Fruit fly (Drosophila melanogaster) Kc167 (cell line): Measurements from ENCODE around the gene Ass.

ENCODE experiments used
- Sin3A ChIP-seq: fragments of >200 bp; optimal IDR thresholded peaks from 2 replicates; lab custom pipeline; 2018; ENCODE audit warnings: missing external identifiers
- psq ChIP-seq: fragments of >200 bp; optimal IDR thresholded peaks from 2 replicates; lab custom pipeline; 2017; ENCODE audit warnings: missing external identifiers

dm6 chr3R:6686428-6686827, 42.2 kb upstream of the Ass start, which contains the start of gene Ccp84Ag:
- TF ChIP-seq Sin3A (no peak), psq (lab: Kevin White, UChicago) (no peak)
